Fruit fly (Drosophila melanogaster) whole organism, wandering third instar larva: ENCODE measurements around the gene Brms1.

Source experiments
- CG9705 ChIP-seq: fragments of 200-800 bp; sonication (Bioruptor generic); optimal IDR thresholded peaks from 2 replicates; lab custom pipeline; 2018; ENCODE audit warnings: missing biosample characterization, mild to moderate bottlenecking, missing genetic modification characterization
- Hr83 ChIP-seq: fragments of 200-300 bp; sonication (Bioruptor generic); optimal IDR thresholded peaks from 2 replicates; lab custom pipeline; 2016; ENCODE audit warnings: missing biosample characterization, mild to moderate bottlenecking, missing genetic modification characterization, moderate library complexity; ENCODE audit not compliant: poor library complexity, severe bottlenecking
- N ChIP-seq: fragments of >200 bp; optimal IDR thresholded peaks from 2 replicates; lab custom pipeline; 2018; ENCODE audit warnings: missing biosample characterization, missing external identifiers, missing genetic modification characterization
- dsf ChIP-seq: sonication (Bioruptor generic); optimal IDR thresholded peaks from 2 replicates; lab custom pipeline; 2016; ENCODE audit warnings: missing biosample characterization, missing genetic modification characterization, borderline replicate concordance
- ey ChIP-seq: fragments of 200-800 bp; sonication (Bioruptor generic); optimal IDR thresholded peaks from 2 replicates; lab custom pipeline; 2016; ENCODE audit warnings: missing biosample characterization, missing genetic modification characterization
- lola ChIP-seq: fragments of >200 bp; optimal IDR thresholded peaks from 2 replicates; lab custom pipeline; 2017; ENCODE audit warnings: missing biosample characterization, missing genetic modification characterization
- psq ChIP-seq: fragments of 200-800 bp; sonication (Bioruptor generic); optimal IDR thresholded peaks from 3 replicates; lab custom pipeline; 2017; ENCODE audit warnings: missing biosample characterization, mild to moderate bottlenecking, missing genetic modification characterization, moderate library complexity
- rgr ChIP-seq: fragments of 200-800 bp; sonication (Bioruptor generic); optimal IDR thresholded peaks from 3 replicates; lab custom pipeline; 2016; ENCODE audit warnings: missing biosample characterization, mild to moderate bottlenecking, missing genetic modification characterization
- sage ChIP-seq: fragments of 200-800 bp; sonication (Bioruptor generic); optimal IDR thresholded peaks from 2 replicates; lab custom pipeline; 2016; ENCODE audit warnings: missing biosample characterization, mild to moderate bottlenecking, missing genetic modification characterization
- tai ChIP-seq: sonication (Bioruptor generic); optimal IDR thresholded peaks from 2 replicates; lab custom pipeline; 2016; ENCODE audit warnings: missing biosample characterization, missing genetic modification characterization
- usp ChIP-seq: fragments of >200 bp; optimal IDR thresholded peaks from 2 replicates; lab custom pipeline; 2017; ENCODE audit warnings: missing biosample characterization, missing genetic modification characterization

dm6 chrX:12919594-12919993, 10.2 kb upstream of the Brms1 start:
- TF ChIP-seq ey (GFP tag; lab: Kevin White, UChicago) (no peak), usp (no peak), CG9705 (GFP tag; lab: Kevin White, UChicago) (no peak), tai (GFP tag; lab: Kevin White, UChicago) (no peak), lola (no peak), dsf (GFP tag; lab: Kevin White, UChicago) (no peak), sage (GFP tag; lab: Kevin White, UChicago) (no peak), Hr83 (GFP tag; lab: Kevin White, UChicago) (no peak), psq (no peak), rgr (GFP tag; lab: Kevin White, UChicago) (no peak), N (GFP tag; lab: Kevin White, UChicago) (no peak)
